Worm (Caenorhabditis elegans) whole organism, L1 larva: Measurements from ENCODE around the gene ZK666.2.
A peak's percentile ranks its signal among the peaks of the same experiment; 100 is the strongest.

ENCODE experiments used
- F16B12.6 ChIP-seq: fragments of 150-350 bp; optimal IDR thresholded peaks from 2 replicates; lab custom pipeline; 2014; ENCODE audit warnings: missing biosample characterization, missing genetic modification characterization
- Y116A8C.19 ChIP-seq: sonication (generic microtip); optimal IDR thresholded peaks from 2 replicates; lab custom pipeline; 2016; ENCODE audit warnings: missing compliant biosample characterization, missing genetic modification characterization, borderline replicate concordance
- alr-1 ChIP-seq: fragments of 200-800 bp; sonication (Bioruptor generic); optimal IDR thresholded peaks from 2 replicates; lab custom pipeline; 2018; ENCODE audit warnings: borderline replicate concordance, mild to moderate bottlenecking, missing genetic modification characterization, missing compliant biosample characterization
- ama-1 ChIP-seq: fragments of 150-350 bp; optimal IDR thresholded peaks from 2 replicates; lab custom pipeline; 2014
- ceh-82 ChIP-seq, 3 experiments: fragments of 150-350 bp in 1 of 3; sonication (generic microtip) in 2 of 3; optimal IDR thresholded peaks; 2 replicates each; lab custom pipeline; 2014 to 2017; ENCODE audit warnings: missing biosample characterization in 3 of 3, missing genetic modification characterization in 3 of 3
- dsc-1 ChIP-seq: sonication (generic microtip); optimal IDR thresholded peaks from 2 replicates; lab custom pipeline; 2016; ENCODE audit warnings: mild to moderate bottlenecking, missing genetic modification characterization, missing compliant biosample characterization
- efl-1 ChIP-seq, 4 experiments: fragments of 150-350 bp; optimal IDR thresholded peaks in 3 of 4; peaks in 1 of 4; 1 replicate in 1 of 4; 2 replicates in 3 of 4; lab custom pipeline; 2014; ENCODE audit warnings: missing biosample characterization in 2 of 4, missing genetic modification characterization in 2 of 4, missing genetic modification reagents in 2 of 4
- egl-27 ChIP-seq, 2 experiments: fragments of 150-350 bp in 1 of 2; sonication (generic microtip); optimal IDR thresholded peaks; 3 replicates each; lab custom pipeline; 2017 to 2018; ENCODE audit warnings: missing biosample characterization in 2 of 2, missing genetic modification characterization in 2 of 2, missing genetic modification reagents in 2 of 2
- ets-5 ChIP-seq: fragments of 200-800 bp; sonication (Bioruptor generic); IDR thresholded peaks from 2 replicates; pipeline ENCODE4 v1.3.6; 2022; ENCODE audit warnings: missing genetic modification characterization, missing compliant biosample characterization
- fkh-4 ChIP-seq: sonication (generic microtip); optimal IDR thresholded peaks from 2 replicates; lab custom pipeline; 2016; ENCODE audit warnings: missing compliant biosample characterization, missing genetic modification characterization, borderline replicate concordance
- fkh-8 ChIP-seq: sonication (generic microtip); optimal IDR thresholded peaks from 2 replicates; lab custom pipeline; 2016; ENCODE audit warnings: mild to moderate bottlenecking, missing genetic modification characterization, missing compliant biosample characterization
- lin-35 ChIP-seq, 2 experiments: fragments of 150-350 bp; optimal IDR thresholded peaks; 2 replicates each; lab custom pipeline; 2014; ENCODE audit warnings: missing biosample characterization in 2 of 2, missing genetic modification characterization in 2 of 2, missing genetic modification reagents in 2 of 2
- mdl-1 ChIP-seq, 2 experiments: fragments of 150-350 bp; optimal IDR thresholded peaks; 2 replicates each; lab custom pipeline; 2014 to 2017; ENCODE audit warnings: missing biosample characterization in 2 of 2, missing genetic modification characterization in 2 of 2, inconsistent platforms in 1 of 2
- nhr-76 ChIP-seq: sonication (generic microtip); optimal IDR thresholded peaks from 2 replicates; lab custom pipeline; 2017; ENCODE audit warnings: missing biosample characterization, missing genetic modification characterization
- nhr-84 ChIP-seq: sonication (generic microtip); optimal IDR thresholded peaks from 2 replicates; lab custom pipeline; 2017; ENCODE audit warnings: missing biosample characterization, missing genetic modification characterization
- pag-3 ChIP-seq: sonication (generic microtip); optimal IDR thresholded peaks from 2 replicates; lab custom pipeline; 2017; ENCODE audit warnings: missing genetic modification characterization, mild to moderate bottlenecking, missing compliant biosample characterization, antibody characterized with exemption, borderline replicate concordance; ENCODE audit not compliant: insufficient read depth
- pax-3 ChIP-seq: fragments of 200-800 bp; sonication (Bioruptor generic); optimal IDR thresholded peaks from 2 replicates; lab custom pipeline; 2018; ENCODE audit warnings: mild to moderate bottlenecking, missing genetic modification characterization, moderate library complexity, missing compliant biosample characterization
- pqm-1 ChIP-seq: sonication (generic microtip); optimal IDR thresholded peaks from 3 replicates; lab custom pipeline; 2017; ENCODE audit warnings: missing biosample characterization, missing genetic modification characterization
- sox-4 ChIP-seq: sonication (generic microtip); optimal IDR thresholded peaks from 2 replicates; lab custom pipeline; 2016; ENCODE audit warnings: missing genetic modification characterization, missing compliant biosample characterization
- sptf-1 ChIP-seq: fragments of 150-350 bp; optimal IDR thresholded peaks from 2 replicates; lab custom pipeline; 2014; ENCODE audit warnings: missing biosample characterization, missing genetic modification characterization
- tbx-2 ChIP-seq: sonication (generic microtip); optimal IDR thresholded peaks from 2 replicates; lab custom pipeline; 2016; ENCODE audit warnings: missing genetic modification characterization, missing compliant biosample characterization
- unc-98 ChIP-seq: fragments of 200-800 bp; sonication (Bioruptor generic); IDR thresholded peaks from 2 replicates; pipeline ENCODE4 v1.3.6; 2022; ENCODE audit warnings: missing genetic modification characterization, missing compliant biosample characterization
- vab-15 ChIP-seq: sonication (generic microtip); optimal IDR thresholded peaks from 2 replicates; lab custom pipeline; 2017; ENCODE audit warnings: missing genotype, mild to moderate bottlenecking, missing genetic modification characterization, missing compliant biosample characterization

ZK666.2 gene

ce11 chrII:10439976-10440375 lies 31.7 kb downstream of the ZK666.2 start, which contains the start of gene E04D5.4:
Gene E04D5.4 (plus strand): TSS chrII:10440276.
- TF ChIP-seq efl-1 (optimal IDR thresholded peaks at IDR 0.05; lab: Kevin White, UChicago) (no peak), efl-1 (GFP tag; optimal IDR thresholded peaks at IDR 0.05 in 1 of 2; lab: Kevin White, UChicago) (peak in 1 of 2 experiments; percentile 83), fkh-8 (tag; lab: Kevin White, UChicago) (no peak)
- TF ChIP-seq, all 84 proteins: peak for 1

- no peak for TF ChIP-seq pqm-1 (tag; lab: Kevin White, UChicago)
These were observed 33.9 kb downstream of the ZK666.2 start for ce11 chrII:10437840-10438239.

- no peak for TF ChIP-seq unc-98 (GFP tag; lab: Robert Waterston, UW)
- TF ChIP-seq ets-5, result no peak
- TF ChIP-seq sox-4 (tag; lab: Kevin White, UChicago), result no peak
- TF ChIP-seq egl-27 (tag; optimal IDR thresholded peaks at IDR 0.05; lab: Kevin White, UChicago), result no peak
- TF ChIP-seq dsc-1, result no peak
- TF ChIP-seq fkh-4 (tag; lab: Kevin White, UChicago), result no peak
- no peak for TF ChIP-seq pag-3 (tag; lab: Kevin White, UChicago)
- TF ChIP-seq Y116A8C.19 (tag; lab: Kevin White, UChicago), result no peak
- no peak for TF ChIP-seq nhr-76 (tag; lab: Kevin White, UChicago)
- no peak for TF ChIP-seq pax-3 (tag; lab: Kevin White, UChicago)
- no peak for TF ChIP-seq sptf-1 (tag; lab: Kevin White, UChicago)
- TF ChIP-seq ama-1 (lab: Kevin White, UChicago), result no peak
- no peak for TF ChIP-seq ceh-82 (tag; optimal IDR thresholded peaks at IDR 0.05; lab: Kevin White, UChicago)
- TF ChIP-seq mdl-1 (tag; optimal IDR thresholded peaks at IDR 0.05; lab: Kevin White, UChicago), result no peak
- no peak for TF ChIP-seq alr-1
- no peak for TF ChIP-seq vab-15 (tag; lab: Kevin White, UChicago)
- TF ChIP-seq nhr-84 (tag; lab: Kevin White, UChicago), result no peak
- TF ChIP-seq, all 84 proteins: peak for 0
These were observed 35.9 kb downstream of the ZK666.2 start, which contains the start of gene cut-4 for ce11 chrII:10435836-10436235. Gene cut-4 (plus strand): TSS chrII:10436136.

- TF ChIP-seq tbx-2, result no peak
- TF ChIP-seq ceh-82 (tag; optimal IDR thresholded peaks at IDR 0.05; lab: Kevin White, UChicago), result no peak
- no peak for TF ChIP-seq pqm-1 (tag; lab: Kevin White, UChicago)
- TF ChIP-seq F16B12.6 (tag; lab: Kevin White, UChicago), result no peak
- TF ChIP-seq fkh-4 (tag; lab: Kevin White, UChicago), result no peak
- TF ChIP-seq lin-35 (GFP tag; optimal IDR thresholded peaks at IDR 0.05; lab: Kevin White, UChicago), result no peak
These were observed 49.7 kb downstream of the ZK666.2 start, which contains the start of gene frpr-21 for ce11 chrII:10421941-10422340. Gene frpr-21 (minus strand): TSS chrII:10422041.
